Worm (Caenorhabditis elegans): ENCODE results near the gene C52E4.7.

C52E4.7 gene

DNA sequence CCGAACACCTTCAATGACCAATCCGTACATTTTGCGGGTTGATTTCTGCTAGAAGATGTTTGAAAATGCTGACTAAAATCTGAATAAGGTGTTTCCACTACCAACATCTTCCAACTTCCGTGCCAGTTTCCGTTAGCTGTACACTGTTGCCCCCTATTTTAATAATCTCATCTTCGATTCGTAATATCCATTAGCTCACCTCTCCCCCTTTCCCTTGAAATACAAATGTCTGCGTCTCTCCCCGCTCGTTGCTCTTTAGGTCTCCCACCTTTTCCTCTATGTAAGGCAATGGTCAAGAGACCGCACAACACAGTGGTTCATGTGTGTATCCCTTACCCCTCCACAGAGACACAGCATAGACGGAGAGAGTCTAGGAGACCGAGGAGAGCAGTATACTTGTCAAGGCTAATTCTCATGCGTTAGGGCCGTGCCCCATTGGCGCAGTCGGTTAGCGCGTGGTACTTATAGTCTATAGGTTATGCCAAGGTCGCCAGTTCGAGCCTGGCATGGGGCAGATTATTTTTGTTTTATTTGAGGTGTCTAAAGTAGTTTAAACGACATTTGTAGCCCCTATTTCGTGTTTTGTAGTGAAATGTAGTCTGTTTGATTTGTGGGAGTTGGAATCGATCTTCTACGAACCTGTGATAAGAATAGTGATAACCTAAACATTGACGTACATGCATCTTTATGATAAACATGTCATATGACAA lies 7.8 kb downstream of the C52E4.7 start, which contains the start of gene gcy-33:
Gene gcy-33, minus strand, starts transcription at position 51 of the 710 bp plus-strand sequence.
- TF ChIP-seq mxl-3 (GFP tag; optimal IDR thresholded peaks at IDR 0.05) (peak; percentile 62), Y48G9A.11 (GFP tag; IDR thresholded peaks at IDR 0.05) (peak; percentile 82), nhr-11 (tag; optimal IDR thresholded peaks at IDR 0.05) (peak; percentile 2), ZK337.2 (GFP tag; IDR thresholded peaks at IDR 0.05) (no peak), ceh-32 (tag; optimal IDR thresholded peaks at IDR 0.05; ENCODE audit: poor library complexity) (peak; percentile 38), jun-1 (tag; optimal IDR thresholded peaks at IDR 0.05) (peak; percentile 12), lin-13 (GFP tag; optimal IDR thresholded peaks at IDR 0.05) (peak; percentile 66), hlh-11 (tag; optimal IDR thresholded peaks at IDR 0.05) (peak; percentile 84), daf-12 (tag; optimal IDR thresholded peaks at IDR 0.05) (no peak), ceh-44 (GFP tag; IDR thresholded peaks at IDR 0.05) (peak; percentile 86), hlh-30 (tag; optimal IDR thresholded peaks at IDR 0.05; ENCODE audit: insufficient read depth) (peak; percentile 89), mxl-2 (GFP tag; conservative IDR thresholded peaks at IDR 0.05) (peak; percentile 64; the same call in 1 of the 2 replicates), lin-39 (tag; optimal IDR thresholded peaks at IDR 0.05) (no peak), nhr-6 (tag; optimal IDR thresholded peaks at IDR 0.05) (peak; percentile 97), saeg-2 (GFP tag; IDR thresholded peaks at IDR 0.05) (peak; percentile 72; the same call in 1 of the 2 replicates), nhr-48 (tag; optimal IDR thresholded peaks at IDR 0.05) (peak; percentile 86), spr-1 (tag; optimal IDR thresholded peaks at IDR 0.05) (peak; percentile 75), ama-1 (optimal IDR thresholded peaks at IDR 0.05) (no peak), ZK546.5 (tag; optimal IDR thresholded peaks at IDR 0.05) (no peak), ceh-28 (tag; optimal IDR thresholded peaks at IDR 0.05) (no peak), F44E2.7 (GFP tag; IDR thresholded peaks at IDR 0.05) (peak; percentile 73; the same call in 1 of the 2 replicates), dmd-8 (GFP tag; IDR thresholded peaks at IDR 0.05) (peak; percentile 73; the same call in 1 of the 2 replicates), pha-4 (GFP tag; IDR thresholded peaks at IDR 0.05) (peak; percentile 91), pha-4 (tag; optimal IDR thresholded peaks at IDR 0.05) (no peak), madf-5 (GFP tag; IDR thresholded peaks at IDR 0.05) (peak; percentile 60 to 79; a peak in 2 of 4 replicates), dve-1 (tag; optimal IDR thresholded peaks at IDR 0.05; ENCODE audit: insufficient read depth) (peak; percentile 94), ces-1 (GFP tag; optimal IDR thresholded peaks at IDR 0.05) (no peak), unc-39 (tag; optimal IDR thresholded peaks at IDR 0.05) (no peak), nhr-28 (tag; optimal IDR thresholded peaks at IDR 0.05) (peak; percentile 99), dmd-6 (GFP tag; IDR thresholded peaks at IDR 0.05) (peak; percentile 89), cey-2 (tag; optimal IDR thresholded peaks at IDR 0.05; ENCODE audit: borderline replicate concordance, insufficient read depth) (no peak), Y105C5A.15 (GFP tag; IDR thresholded peaks at IDR 0.05) (peak; percentile 89), dpl-1 (GFP tag; optimal IDR thresholded peaks at IDR 0.05) (peak; percentile 58), gei-8 (GFP tag; optimal IDR thresholded peaks at IDR 0.05) (peak; percentile 92), nhr-41 (GFP tag; IDR thresholded peaks at IDR 0.05) (peak; percentile 83; the same call in 1 of the 2 replicates), skn-1 (tag; optimal IDR thresholded peaks at IDR 0.05) (no peak), zip-2 (tag; optimal IDR thresholded peaks at IDR 0.05) (peak; percentile 75), ztf-11 (tag; optimal IDR thresholded peaks at IDR 0.05) (no peak), nhr-111 (GFP tag; optimal IDR thresholded peaks at IDR 0.05) (peak; percentile 93), aha-1 (tag) (peak; percentile 98), arid-1 (GFP tag; conservative IDR thresholded peaks at IDR 0.05) (peak; percentile 87), mes-2 (tag; optimal IDR thresholded peaks at IDR 0.05; ENCODE audit: poor library complexity, severe bottlenecking) (peak; percentile 88), lin-38 (GFP tag; IDR thresholded peaks at IDR 0.05) (peak; percentile 83), ceh-82 (tag; optimal IDR thresholded peaks at IDR 0.05) (no peak), daf-19 (GFP tag; conservative IDR thresholded peaks at IDR 0.05) (peak; percentile 84), lin-29 (GFP tag; IDR thresholded peaks at IDR 0.05) (peak; percentile 20; the same call in 1 of the 2 replicates), zfp-2 (tag; optimal IDR thresholded peaks at IDR 0.05) (peak; percentile 67), lir-3 (tag; optimal IDR thresholded peaks at IDR 0.05) (peak; percentile 75), lsy-2 (tag; optimal IDR thresholded peaks at IDR 0.05) (peak in 1 of 2 experiments; percentile 74), egl-27 (tag; optimal IDR thresholded peaks at IDR 0.05) (peak; percentile 24)
